Worm (Caenorhabditis elegans): Measurements from ENCODE around the gene grd-9.

Gene grd-9

ce11 chrV:5912426-5912825 lies 17.3 kb downstream of the grd-9 start, which contains the start of gene C04E6.13:
Gene C04E6.13, plus strand, starts transcription at chrV:5912726.
- TF ChIP-seq nhr-76 (tag; optimal IDR thresholded peaks at IDR 0.05), result no peak
- TF ChIP-seq nhr-12 (tag; optimal IDR thresholded peaks at IDR 0.05), result no peak
- no peak for TF ChIP-seq jun-1 (tag; optimal IDR thresholded peaks at IDR 0.05)
- no peak for TF ChIP-seq fos-1 (tag; optimal IDR thresholded peaks at IDR 0.05)
- no peak for TF ChIP-seq ZK546.5 (tag; optimal IDR thresholded peaks at IDR 0.05)
- no peak for TF ChIP-seq zag-1 (tag; optimal IDR thresholded peaks at IDR 0.05)
- no peak for TF ChIP-seq sea-2 (GFP tag; optimal IDR thresholded peaks at IDR 0.05)
- no peak for TF ChIP-seq mml-1 (tag; optimal IDR thresholded peaks at IDR 0.05)
- TF ChIP-seq daf-12 (tag; optimal IDR thresholded peaks at IDR 0.05), result no peak
- TF ChIP-seq ceh-16 (tag; optimal IDR thresholded peaks at IDR 0.05), result no peak
- no peak for TF ChIP-seq egl-5 (tag; optimal IDR thresholded peaks at IDR 0.05)
- TF ChIP-seq nhr-77 (tag; optimal IDR thresholded peaks at IDR 0.05), result no peak
- no peak for TF ChIP-seq lin-15B (tag; optimal IDR thresholded peaks at IDR 0.05)
- TF ChIP-seq ama-1 (optimal IDR thresholded peaks at IDR 0.05), result no peak
- TF ChIP-seq nhr-67 (tag; optimal IDR thresholded peaks at IDR 0.05), result no peak
- no peak for TF ChIP-seq nhr-237 (tag; optimal IDR thresholded peaks at IDR 0.05)
- no peak for TF ChIP-seq snpc-4 (tag; optimal IDR thresholded peaks at IDR 0.05)
- TF ChIP-seq nhr-43 (tag; optimal IDR thresholded peaks at IDR 0.05; ENCODE audit: poor library complexity, severe bottlenecking), result no peak

- no peak for TF ChIP-seq mdl-1 (tag; optimal IDR thresholded peaks at IDR 0.05)
- TF ChIP-seq nhr-23 (tag; optimal IDR thresholded peaks at IDR 0.05), result no peak
- no peak for TF ChIP-seq egl-5 (tag; optimal IDR thresholded peaks at IDR 0.05)
- no peak for TF ChIP-seq lin-39 (tag; optimal IDR thresholded peaks at IDR 0.05)
- TF ChIP-seq ceh-16 (tag; optimal IDR thresholded peaks at IDR 0.05), result no peak
- TF ChIP-seq sea-2 (GFP tag; optimal IDR thresholded peaks at IDR 0.05), result no peak
- TF ChIP-seq skn-1 (tag; optimal IDR thresholded peaks at IDR 0.05), result no peak
- no peak for TF ChIP-seq nhr-25 (tag; optimal IDR thresholded peaks at IDR 0.05)
- TF ChIP-seq unc-62 (GFP tag; optimal IDR thresholded peaks at IDR 0.05), result no peak
- no peak for TF ChIP-seq lin-15B (tag; optimal IDR thresholded peaks at IDR 0.05)
- TF ChIP-seq tbx-2 (tag; optimal IDR thresholded peaks at IDR 0.05), result no peak
- no peak for TF ChIP-seq zag-1 (tag; optimal IDR thresholded peaks at IDR 0.05)
- no peak for TF ChIP-seq lsy-12 (tag; optimal IDR thresholded peaks at IDR 0.05)
- TF ChIP-seq eor-1 (tag; optimal IDR thresholded peaks at IDR 0.05), result no peak
- no peak for TF ChIP-seq mml-1 (tag; optimal IDR thresholded peaks at IDR 0.05)
- no peak for TF ChIP-seq daf-12 (tag; optimal IDR thresholded peaks at IDR 0.05)
- no peak for TF ChIP-seq jun-1 (tag; optimal IDR thresholded peaks at IDR 0.05)
- TF ChIP-seq nhr-11 (tag; optimal IDR thresholded peaks at IDR 0.05), result no peak
- no peak for TF ChIP-seq ceh-9 (tag; optimal IDR thresholded peaks at IDR 0.05)
- no peak for TF ChIP-seq pha-4 (tag; optimal IDR thresholded peaks at IDR 0.05)
These were observed 21.7 kb downstream of the grd-9 start for ce11 chrV:5916862-5917261.

ce11 chrV:5917707-5918106 lies 22.6 kb downstream of the grd-9 start, which contains the start of gene lrpr-1:
Gene lrpr-1, minus strand, starts transcription at chrV:5917891.
- TF ChIP-seq fos-1 (tag; optimal IDR thresholded peaks at IDR 0.05) (no peak), skn-1 (tag; optimal IDR thresholded peaks at IDR 0.05) (peak; percentile 59), nhr-25 (tag; optimal IDR thresholded peaks at IDR 0.05) (peak; percentile 30), nhr-76 (tag; optimal IDR thresholded peaks at IDR 0.05) (peak; percentile 47), zag-1 (tag; optimal IDR thresholded peaks at IDR 0.05) (no peak), nhr-28 (tag; optimal IDR thresholded peaks at IDR 0.05) (no peak), ceh-28 (tag; optimal IDR thresholded peaks at IDR 0.05) (peak; percentile 52), aly-2 (tag; optimal IDR thresholded peaks at IDR 0.05) (no peak), ceh-9 (tag; optimal IDR thresholded peaks at IDR 0.05) (no peak), egl-5 (tag; optimal IDR thresholded peaks at IDR 0.05) (peak; percentile 37), pqm-1 (tag; optimal IDR thresholded peaks at IDR 0.05) (peak; percentile 50), mdl-1 (tag; optimal IDR thresholded peaks at IDR 0.05) (no peak), R02D3.7 (tag; optimal IDR thresholded peaks at IDR 0.05) (peak; percentile 71), nhr-23 (tag; optimal IDR thresholded peaks at IDR 0.05) (peak; percentile 82), fkh-2 (tag; optimal IDR thresholded peaks at IDR 0.05) (peak; percentile 56), lin-39 (tag; optimal IDR thresholded peaks at IDR 0.05) (peak; percentile 34), nfya-1 (tag; optimal IDR thresholded peaks at IDR 0.05; ENCODE audit: insufficient read depth) (peak; percentile 71), lin-15B (tag; optimal IDR thresholded peaks at IDR 0.05) (peak; percentile 76), egl-27 (tag; optimal IDR thresholded peaks at IDR 0.05) (no peak), mml-1 (tag; optimal IDR thresholded peaks at IDR 0.05) (no peak), nhr-43 (tag; optimal IDR thresholded peaks at IDR 0.05; ENCODE audit: poor library complexity, severe bottlenecking) (peak; percentile 95), lsy-12 (tag; optimal IDR thresholded peaks at IDR 0.05) (peak; percentile 80), ceh-82 (tag; optimal IDR thresholded peaks at IDR 0.05) (peak; percentile 48), jun-1 (tag; optimal IDR thresholded peaks at IDR 0.05) (peak; percentile 42), hmg-11 (tag; optimal IDR thresholded peaks at IDR 0.05) (peak; percentile 56), unc-62 (GFP tag; optimal IDR thresholded peaks at IDR 0.05) (no peak), nhr-12 (tag; optimal IDR thresholded peaks at IDR 0.05) (no peak)
